Fruit fly (Drosophila melanogaster) whole organism: ENCODE data around the gene Gip.

Source experiments
- CG8478 ChIP-seq: fragments of >200 bp; optimal IDR thresholded peaks from 2 replicates; lab custom pipeline; 2018; ENCODE audit warnings: inconsistent platforms
- Dll ChIP-seq: fragments of >200 bp; optimal IDR thresholded peaks from 2 replicates; lab custom pipeline; 2017
- pan ChIP-seq: fragments of >200 bp; optimal IDR thresholded peaks from 2 replicates; lab custom pipeline; 2017
- usp ChIP-seq: fragments of >200 bp; optimal IDR thresholded peaks from 2 replicates; lab custom pipeline; 2017; ENCODE audit warnings: missing biosample characterization, missing genetic modification characterization, mixed read lengths

- TF ChIP-seq usp (GFP tag; lab: Kevin White, UChicago) (no peak), Dll (lab: Kevin White, UChicago) (no peak), pan (lab: Kevin White, UChicago) (no peak), CG8478 (no peak)
Measured at dm6 chrX:10308996-10309395, 20.7 kb downstream of the Gip start.
